Worm (Caenorhabditis elegans) whole organism, young adult: ENCODE data around the gene lec-1.

ENCODE experiments used
- nfya-2 ChIP-seq: fragments of 200-800 bp; sonication (Bioruptor generic); IDR thresholded peaks from 2 replicates; pipeline ENCODE4 v1.3.6; 2022; ENCODE audit warnings: missing genetic modification reagents, missing genetic modification characterization, missing compliant biosample characterization
- sea-2 ChIP-seq: fragments of 200-800 bp; sonication (Bioruptor generic); IDR thresholded peaks from 2 replicates; pipeline ENCODE4 v1.3.6; 2022; ENCODE audit warnings: missing genetic modification characterization, missing compliant biosample characterization
- snpc-1.3 ChIP-seq: sonication (generic microtip); optimal IDR thresholded peaks from 2 replicates; lab custom pipeline; 2017; ENCODE audit warnings: missing genetic modification characterization, mild to moderate bottlenecking, missing compliant biosample characterization, antibody characterized with exemption, moderate library complexity, missing genotype, missing genetic modification reagents; ENCODE audit not compliant: insufficient read depth

DNA sequence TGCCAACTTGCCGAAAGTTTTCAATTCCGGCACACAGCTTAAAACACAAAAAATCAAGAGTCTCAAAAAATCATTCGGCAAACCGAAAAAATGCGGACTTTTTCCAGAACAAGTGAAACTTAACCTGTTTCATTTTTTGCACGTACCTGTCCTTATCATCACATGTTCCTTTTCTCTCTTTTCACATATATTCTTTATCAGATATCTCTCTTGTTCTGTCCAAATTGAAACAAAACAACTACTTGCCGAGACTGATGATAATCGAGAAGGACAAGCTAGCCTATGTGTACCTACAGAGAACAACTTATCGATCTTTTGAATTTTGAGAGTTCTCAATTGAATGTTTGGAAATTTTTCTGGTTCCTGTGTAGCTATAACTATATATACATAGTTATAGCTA is 45.4 kb upstream of the lec-1 start:
- TF ChIP-seq nfya-2 (GFP tag; lab: Robert Waterston, UW) = no peak
- TF ChIP-seq sea-2 (GFP tag; lab: Robert Waterston, UW) = no peak
- no peak for TF ChIP-seq snpc-1.3 (tag; lab: Kevin White, UChicago)
